Worm (Caenorhabditis elegans) whole organism, L1 larva: ENCODE results near the gene srh-128.

ENCODE experiments used
- aly-2 ChIP-seq: fragments of 150-350 bp; optimal IDR thresholded peaks from 2 replicates; lab custom pipeline; 2014; ENCODE audit warnings: missing biosample characterization, missing genetic modification characterization
- efl-3 ChIP-seq: fragments of 200-800 bp; sonication (Bioruptor generic); optimal IDR thresholded peaks from 2 replicates; lab custom pipeline; 2018; ENCODE audit warnings: mild to moderate bottlenecking, missing genetic modification characterization, missing compliant biosample characterization
- lin-14 ChIP-seq: fragments of 200-800 bp; sonication (Bioruptor generic); optimal IDR thresholded peaks from 2 replicates; lab custom pipeline; 2018; ENCODE audit warnings: mild to moderate bottlenecking, missing genetic modification characterization, moderate library complexity, missing compliant biosample characterization
- lin-39 ChIP-seq: fragments of 150-350 bp; optimal IDR thresholded peaks from 2 replicates; lab custom pipeline; 2014; ENCODE audit warnings: missing biosample characterization, missing genetic modification reagents, missing genetic modification characterization
- pqm-1 ChIP-seq: sonication (generic microtip); optimal IDR thresholded peaks from 3 replicates; lab custom pipeline; 2017; ENCODE audit warnings: missing biosample characterization, missing genetic modification characterization
- snpc-4 ChIP-seq: fragments of 150-350 bp; optimal IDR thresholded peaks from 2 replicates; lab custom pipeline; 2014; ENCODE audit warnings: missing biosample characterization, missing genetic modification characterization

- TF ChIP-seq aly-2 (tag; lab: Kevin White, UChicago) (no peak), lin-39 (tag; lab: Kevin White, UChicago) (no peak), snpc-4 (tag; lab: Kevin White, UChicago) (no peak), lin-14 (GFP tag; lab: Kevin White, UChicago) (no peak), efl-3 (GFP tag; lab: Kevin White, UChicago) (no peak), pqm-1 (tag; lab: Kevin White, UChicago) (no peak)
Observed at ce11 chrII:2698378-2698777, 6.7 kb downstream of the srh-128 start, which contains the start of gene sri-62.
